Worm (Caenorhabditis elegans): ENCODE measurements around the gene Y54G2A.18.

Gene Y54G2A.18

ce11 chrIV:2892395-2892786 lies at the start of gene Y54G2A.18:
Gene Y54G2A.18 (minus strand): TSS chrIV:2892495.
- TF ChIP-seq C34F6.9 (tag; optimal IDR thresholded peaks at IDR 0.05) (peak; percentile 15), ama-1 (optimal IDR thresholded peaks at IDR 0.05) (no peak), mab-5 (tag; optimal IDR thresholded peaks at IDR 0.05) (no peak), sma-3 (GFP tag; optimal IDR thresholded peaks at IDR 0.05) (no peak)

- TF ChIP-seq mdl-1 (tag; optimal IDR thresholded peaks at IDR 0.05) (no peak), nhr-10 (tag; optimal IDR thresholded peaks at IDR 0.05) (no peak), ZK546.5 (tag; optimal IDR thresholded peaks at IDR 0.05) (no peak), sem-4 (tag; optimal IDR thresholded peaks at IDR 0.05) (no peak), unc-62 (GFP tag; optimal IDR thresholded peaks at IDR 0.05) (no peak), C34F6.9 (tag; optimal IDR thresholded peaks at IDR 0.05) (no peak), peb-1 (tag; optimal IDR thresholded peaks at IDR 0.05) (no peak)
Observed at ce11 chrIV:2935194-2935593, 42.9 kb upstream of the Y54G2A.18 start.

- TF ChIP-seq alr-1 (tag; optimal IDR thresholded peaks at IDR 0.05) (no peak), Y55F3AM.14 (GFP tag; optimal IDR thresholded peaks at IDR 0.05) (no peak), sem-4 (tag; optimal IDR thresholded peaks at IDR 0.05) (no peak), unc-39 (tag; optimal IDR thresholded peaks at IDR 0.05) (no peak), nhr-23 (tag; optimal IDR thresholded peaks at IDR 0.05) (no peak), lsy-2 (tag; optimal IDR thresholded peaks at IDR 0.05) (no peak), nhr-12 (tag; optimal IDR thresholded peaks at IDR 0.05) (no peak), unc-62 (GFP tag; optimal IDR thresholded peaks at IDR 0.05) (no peak), sma-3 (GFP tag; optimal IDR thresholded peaks at IDR 0.05) (no peak), elt-1 (tag; optimal IDR thresholded peaks at IDR 0.05) (no peak), sma-9 (GFP tag; optimal IDR thresholded peaks at IDR 0.05) (no peak), sma-9 (tag; optimal IDR thresholded peaks at IDR 0.05) (no peak)
Observed at ce11 chrIV:2931228-2931627, 38.9 kb upstream of the Y54G2A.18 start, which contains the start of gene samt-1. Gene samt-1 (plus strand): TSS chrIV:2931403.

ce11 chrIV:2928409-2928808 lies 36.1 kb upstream of the Y54G2A.18 start, which contains the start of gene manf-1:
Gene manf-1 (minus strand): TSS chrIV:2928421.
- TF ChIP-seq sem-4 (tag; optimal IDR thresholded peaks at IDR 0.05) (peak; percentile 33), aly-2 (tag; optimal IDR thresholded peaks at IDR 0.05) (no peak), peb-1 (tag; optimal IDR thresholded peaks at IDR 0.05) (no peak), ama-1 (optimal IDR thresholded peaks at IDR 0.05) (peak; percentile 8), crh-2 (tag; optimal IDR thresholded peaks at IDR 0.05) (peak; percentile 76), mdl-1 (tag; optimal IDR thresholded peaks at IDR 0.05) (no peak), nhr-11 (tag; optimal IDR thresholded peaks at IDR 0.05) (no peak), nhr-25 (tag; optimal IDR thresholded peaks at IDR 0.05) (peak; percentile 59), snpc-4 (tag; optimal IDR thresholded peaks at IDR 0.05) (no peak), unc-39 (tag; optimal IDR thresholded peaks at IDR 0.05) (no peak), unc-55 (GFP tag; optimal IDR thresholded peaks at IDR 0.05) (peak; percentile 83), nhr-23 (tag; optimal IDR thresholded peaks at IDR 0.05) (no peak), lin-13 (GFP tag; optimal IDR thresholded peaks at IDR 0.05) (peak; percentile 78), nhr-21 (tag; optimal IDR thresholded peaks at IDR 0.05) (peak; percentile 50), ztf-4 (tag; optimal IDR thresholded peaks at IDR 0.05) (no peak), lin-39 (tag; optimal IDR thresholded peaks at IDR 0.05) (no peak), C34F6.9 (tag; optimal IDR thresholded peaks at IDR 0.05) (peak; percentile 91), nhr-6 (tag; optimal IDR thresholded peaks at IDR 0.05) (no peak), elt-1 (tag; optimal IDR thresholded peaks at IDR 0.05) (no peak), mbf-1 (tag; optimal IDR thresholded peaks at IDR 0.05) (no peak), skn-1 (tag; optimal IDR thresholded peaks at IDR 0.05) (peak; percentile 14), R02D3.7 (tag; optimal IDR thresholded peaks at IDR 0.05) (peak; percentile 7), nhr-10 (tag; optimal IDR thresholded peaks at IDR 0.05) (no peak), blmp-1 (tag; optimal IDR thresholded peaks at IDR 0.05; ENCODE audit: insufficient read depth) (no peak), alr-1 (tag; optimal IDR thresholded peaks at IDR 0.05) (no peak), lin-11 (tag; optimal IDR thresholded peaks at IDR 0.05) (peak; percentile 72), Y55F3AM.14 (GFP tag; optimal IDR thresholded peaks at IDR 0.05) (no peak), ceh-82 (tag; optimal IDR thresholded peaks at IDR 0.05) (no peak), elt-3 (tag; optimal IDR thresholded peaks at IDR 0.05) (no peak), sma-3 (GFP tag; optimal IDR thresholded peaks at IDR 0.05) (peak; percentile 28), nhr-77 (tag; optimal IDR thresholded peaks at IDR 0.05) (no peak), nhr-12 (tag; optimal IDR thresholded peaks at IDR 0.05) (no peak), sma-9 (GFP tag; optimal IDR thresholded peaks at IDR 0.05) (peak; percentile 43), sma-9 (tag; optimal IDR thresholded peaks at IDR 0.05) (no peak), mab-5 (tag; optimal IDR thresholded peaks at IDR 0.05) (peak; percentile 53), ztf-11 (tag; optimal IDR thresholded peaks at IDR 0.05) (no peak), egl-27 (tag; optimal IDR thresholded peaks at IDR 0.05) (no peak), fos-1 (tag; optimal IDR thresholded peaks at IDR 0.05) (peak; percentile 51), zag-1 (tag; optimal IDR thresholded peaks at IDR 0.05) (no peak), ztf-1 (GFP tag; conservative IDR thresholded peaks at IDR 0.05) (no peak), lsy-2 (tag; optimal IDR thresholded peaks at IDR 0.05) (peak; percentile 83 to 89), ZK546.5 (tag; optimal IDR thresholded peaks at IDR 0.05) (no peak), unc-62 (GFP tag; optimal IDR thresholded peaks at IDR 0.05) (no peak), nhr-237 (tag; optimal IDR thresholded peaks at IDR 0.05) (no peak), gmeb-1 (tag; optimal IDR thresholded peaks at IDR 0.05) (peak; percentile 83), ceh-16 (tag; optimal IDR thresholded peaks at IDR 0.05) (peak; percentile 8)

Measured in whole organism, L2 larva.